Worm (Caenorhabditis elegans) whole organism, L1 larva: Measurements from ENCODE around the gene T10B5.3.

Experiments used
- C04F5.9 ChIP-seq: sonication (generic microtip); optimal IDR thresholded peaks from 2 replicates; lab custom pipeline; 2016; ENCODE audit warnings: missing genetic modification characterization, missing compliant biosample characterization
- C16A3.4 ChIP-seq: fragments of 150-350 bp; optimal IDR thresholded peaks from 2 replicates; lab custom pipeline; 2014; ENCODE audit warnings: missing biosample characterization, missing genetic modification characterization
- F16B12.6 ChIP-seq: fragments of 150-350 bp; optimal IDR thresholded peaks from 2 replicates; lab custom pipeline; 2014; ENCODE audit warnings: missing biosample characterization, missing genetic modification characterization
- alr-1 ChIP-seq: fragments of 200-800 bp; sonication (Bioruptor generic); optimal IDR thresholded peaks from 2 replicates; lab custom pipeline; 2018; ENCODE audit warnings: borderline replicate concordance, mild to moderate bottlenecking, missing genetic modification characterization, missing compliant biosample characterization
- aly-2 ChIP-seq: fragments of 150-350 bp; optimal IDR thresholded peaks from 2 replicates; lab custom pipeline; 2014; ENCODE audit warnings: missing biosample characterization, missing genetic modification characterization
- ceh-63 ChIP-seq: fragments of 200-800 bp; sonication (Bioruptor generic); optimal IDR thresholded peaks from 2 replicates; lab custom pipeline; 2018; ENCODE audit warnings: mild to moderate bottlenecking, missing genetic modification characterization, missing compliant biosample characterization
- ceh-90 ChIP-seq: sonication (generic microtip); optimal IDR thresholded peaks from 2 replicates; lab custom pipeline; 2016; ENCODE audit warnings: missing genetic modification characterization, missing compliant biosample characterization
- dsc-1 ChIP-seq: sonication (generic microtip); optimal IDR thresholded peaks from 2 replicates; lab custom pipeline; 2016; ENCODE audit warnings: mild to moderate bottlenecking, missing genetic modification characterization, missing compliant biosample characterization
- efl-1 ChIP-seq, 4 experiments: fragments of 150-350 bp; optimal IDR thresholded peaks in 3 of 4; peaks in 1 of 4; 1 replicate in 1 of 4; 2 replicates in 3 of 4; lab custom pipeline; 2014; ENCODE audit warnings: missing biosample characterization in 2 of 4, missing genetic modification characterization in 2 of 4, missing genetic modification reagents in 2 of 4
- efl-3 ChIP-seq: fragments of 200-800 bp; sonication (Bioruptor generic); optimal IDR thresholded peaks from 2 replicates; lab custom pipeline; 2018; ENCODE audit warnings: mild to moderate bottlenecking, missing genetic modification characterization, missing compliant biosample characterization
- egl-27 ChIP-seq, 2 experiments: fragments of 150-350 bp in 1 of 2; sonication (generic microtip); optimal IDR thresholded peaks; 3 replicates each; lab custom pipeline; 2017 to 2018; ENCODE audit warnings: missing biosample characterization in 2 of 2, missing genetic modification characterization in 2 of 2, missing genetic modification reagents in 2 of 2
- elt-2 ChIP-seq: sonication (generic microtip); optimal IDR thresholded peaks from 2 replicates; lab custom pipeline; 2016; ENCODE audit warnings: missing genetic modification characterization, mild to moderate bottlenecking, inconsistent platforms, missing compliant biosample characterization, missing genetic modification reagents
- fkh-10 ChIP-seq: sonication (generic microtip); optimal IDR thresholded peaks from 2 replicates; lab custom pipeline; 2017; ENCODE audit warnings: missing biosample characterization, missing genetic modification reagents, missing genetic modification characterization
- fkh-8 ChIP-seq: sonication (generic microtip); optimal IDR thresholded peaks from 2 replicates; lab custom pipeline; 2016; ENCODE audit warnings: mild to moderate bottlenecking, missing genetic modification characterization, missing compliant biosample characterization
- fos-1 ChIP-seq: fragments of 150-350 bp; optimal IDR thresholded peaks from 2 replicates; lab custom pipeline; 2014; ENCODE audit warnings: missing biosample characterization, missing genetic modification characterization
- hlh-17 ChIP-seq: fragments of 200-800 bp; sonication (Bioruptor generic); optimal IDR thresholded peaks from 2 replicates; lab custom pipeline; 2018; ENCODE audit warnings: missing genetic modification characterization, mild to moderate bottlenecking, missing compliant biosample characterization, moderate library complexity, borderline replicate concordance
- hlh-4 ChIP-seq: sonication (generic microtip); optimal IDR thresholded peaks from 2 replicates; lab custom pipeline; 2016; ENCODE audit warnings: mild to moderate bottlenecking, missing genetic modification characterization, missing compliant biosample characterization
- hpl-2 ChIP-seq: fragments of 150-350 bp; optimal IDR thresholded peaks from 2 replicates; lab custom pipeline; 2014; ENCODE audit warnings: missing biosample characterization, missing genetic modification reagents, missing genetic modification characterization
- irx-1 ChIP-seq: sonication (generic microtip); optimal IDR thresholded peaks from 2 replicates; lab custom pipeline; 2016; ENCODE audit warnings: missing genetic modification characterization, missing compliant biosample characterization
- isw-1 ChIP-seq: fragments of 200-800 bp; sonication (Bioruptor generic); IDR thresholded peaks from 2 replicates; pipeline ENCODE4 v1.3.6; 2022; ENCODE audit warnings: missing genetic modification characterization, missing compliant biosample characterization
- jun-1 ChIP-seq: fragments of 150-350 bp; optimal IDR thresholded peaks from 2 replicates; lab custom pipeline; 2014; ENCODE audit warnings: missing biosample characterization, missing genetic modification reagents, missing genetic modification characterization
- lin-13 ChIP-seq: fragments of 150-350 bp; optimal IDR thresholded peaks from 2 replicates; lab custom pipeline; 2014; ENCODE audit warnings: missing biosample characterization, missing genetic modification reagents, missing genetic modification characterization
- lin-15B ChIP-seq: fragments of 150-350 bp; sonication (generic microtip); optimal IDR thresholded peaks from 3 replicates; lab custom pipeline; 2014; ENCODE audit warnings: missing biosample characterization, missing genetic modification characterization
- lin-39 ChIP-seq: fragments of 150-350 bp; optimal IDR thresholded peaks from 2 replicates; lab custom pipeline; 2014; ENCODE audit warnings: missing biosample characterization, missing genetic modification reagents, missing genetic modification characterization
- lir-3 ChIP-seq: sonication (generic microtip); optimal IDR thresholded peaks from 2 replicates; lab custom pipeline; 2016; ENCODE audit warnings: mild to moderate bottlenecking, missing genetic modification characterization, moderate library complexity, missing compliant biosample characterization; ENCODE audit not compliant: poor library complexity
- mab-9 ChIP-seq: fragments of 200-800 bp; sonication (Bioruptor generic); IDR thresholded peaks from 2 replicates; pipeline ENCODE4 v1.3.6; 2022; ENCODE audit warnings: missing genetic modification reagents, missing genetic modification characterization, missing compliant biosample characterization
- mep-1 ChIP-seq: fragments of 150-350 bp; optimal IDR thresholded peaks from 2 replicates; lab custom pipeline; 2014; ENCODE audit warnings: missing biosample characterization, missing genetic modification characterization
- nhr-12 ChIP-seq: sonication (generic microtip); optimal IDR thresholded peaks from 2 replicates; lab custom pipeline; 2017; ENCODE audit warnings: missing biosample characterization, missing genetic modification characterization
- nhr-20 ChIP-seq: sonication (generic microtip); optimal IDR thresholded peaks from 2 replicates; lab custom pipeline; 2016; ENCODE audit warnings: mild to moderate bottlenecking, missing genetic modification characterization, missing compliant biosample characterization
- nhr-237 ChIP-seq: fragments of 150-350 bp; optimal IDR thresholded peaks from 2 replicates; lab custom pipeline; 2014; ENCODE audit warnings: missing biosample characterization, missing genetic modification characterization
- nhr-47 ChIP-seq: sonication (generic microtip); optimal IDR thresholded peaks from 2 replicates; lab custom pipeline; 2016; ENCODE audit warnings: mild to moderate bottlenecking, missing genetic modification characterization, moderate library complexity, missing compliant biosample characterization
- nhr-76 ChIP-seq: sonication (generic microtip); optimal IDR thresholded peaks from 2 replicates; lab custom pipeline; 2017; ENCODE audit warnings: missing biosample characterization, missing genetic modification characterization
- nhr-77 ChIP-seq: fragments of 150-350 bp; optimal IDR thresholded peaks from 2 replicates; lab custom pipeline; 2014; ENCODE audit warnings: missing biosample characterization, missing genetic modification characterization
- nhr-84 ChIP-seq: sonication (generic microtip); optimal IDR thresholded peaks from 2 replicates; lab custom pipeline; 2017; ENCODE audit warnings: missing biosample characterization, missing genetic modification characterization
- nhr-85 ChIP-seq: sonication (generic microtip); peaks from one replicate; lab custom pipeline; 2016; ENCODE audit warnings: missing genetic modification characterization, inconsistent platforms, missing compliant biosample characterization
- pag-3 ChIP-seq: sonication (generic microtip); optimal IDR thresholded peaks from 2 replicates; lab custom pipeline; 2017; ENCODE audit warnings: missing genetic modification characterization, mild to moderate bottlenecking, missing compliant biosample characterization, antibody characterized with exemption, borderline replicate concordance; ENCODE audit not compliant: insufficient read depth
- pax-3 ChIP-seq: fragments of 200-800 bp; sonication (Bioruptor generic); optimal IDR thresholded peaks from 2 replicates; lab custom pipeline; 2018; ENCODE audit warnings: mild to moderate bottlenecking, missing genetic modification characterization, moderate library complexity, missing compliant biosample characterization
- pqm-1 ChIP-seq: sonication (generic microtip); optimal IDR thresholded peaks from 3 replicates; lab custom pipeline; 2017; ENCODE audit warnings: missing biosample characterization, missing genetic modification characterization
- snpc-4 ChIP-seq: fragments of 150-350 bp; optimal IDR thresholded peaks from 2 replicates; lab custom pipeline; 2014; ENCODE audit warnings: missing biosample characterization, missing genetic modification characterization
- snu-23 ChIP-seq: sonication (generic microtip); optimal IDR thresholded peaks from 2 replicates; lab custom pipeline; 2016; ENCODE audit warnings: missing genetic modification characterization, missing compliant biosample characterization
- sox-4 ChIP-seq: sonication (generic microtip); optimal IDR thresholded peaks from 2 replicates; lab custom pipeline; 2016; ENCODE audit warnings: missing genetic modification characterization, missing compliant biosample characterization
- sup-37 ChIP-seq: fragments of 200-800 bp; sonication (Bioruptor generic); optimal IDR thresholded peaks from 2 replicates; lab custom pipeline; 2018; ENCODE audit warnings: mild to moderate bottlenecking, missing genetic modification characterization, missing compliant biosample characterization
- tlp-1 ChIP-seq: fragments of 150-350 bp; optimal IDR thresholded peaks from 2 replicates; lab custom pipeline; 2014; ENCODE audit warnings: missing biosample characterization, missing genetic modification characterization
- unc-130 ChIP-seq: fragments of 150-350 bp; optimal IDR thresholded peaks from 2 replicates; lab custom pipeline; 2017; ENCODE audit warnings: missing biosample characterization, missing genetic modification characterization, inconsistent platforms
- unc-30 ChIP-seq: sonication (generic microtip); optimal IDR thresholded peaks from 2 replicates; lab custom pipeline; 2017; ENCODE audit warnings: missing biosample characterization, missing genetic modification characterization
- unc-62 ChIP-seq: fragments of 150-350 bp; optimal IDR thresholded peaks from 2 replicates; lab custom pipeline; 2014; ENCODE audit warnings: missing biosample characterization, missing genetic modification reagents, missing genetic modification characterization
- unc-86 ChIP-seq: sonication (generic microtip); optimal IDR thresholded peaks from 2 replicates; lab custom pipeline; 2016; ENCODE audit warnings: missing genetic modification characterization, missing compliant biosample characterization
- xbp-1 ChIP-seq: sonication (generic microtip); optimal IDR thresholded peaks from 2 replicates; lab custom pipeline; 2016; ENCODE audit warnings: missing genetic modification characterization, missing compliant biosample characterization
- zip-4 ChIP-seq: fragments of 200-800 bp; sonication (Bioruptor generic); optimal IDR thresholded peaks from 2 replicates; lab custom pipeline; 2018; ENCODE audit warnings: mild to moderate bottlenecking, missing genetic modification characterization, moderate library complexity, missing compliant biosample characterization
- ztf-4 ChIP-seq: fragments of 150-350 bp; optimal IDR thresholded peaks from 2 replicates; lab custom pipeline; 2014; ENCODE audit warnings: missing biosample characterization, missing genetic modification characterization

The T10B5.3 gene

DNA sequence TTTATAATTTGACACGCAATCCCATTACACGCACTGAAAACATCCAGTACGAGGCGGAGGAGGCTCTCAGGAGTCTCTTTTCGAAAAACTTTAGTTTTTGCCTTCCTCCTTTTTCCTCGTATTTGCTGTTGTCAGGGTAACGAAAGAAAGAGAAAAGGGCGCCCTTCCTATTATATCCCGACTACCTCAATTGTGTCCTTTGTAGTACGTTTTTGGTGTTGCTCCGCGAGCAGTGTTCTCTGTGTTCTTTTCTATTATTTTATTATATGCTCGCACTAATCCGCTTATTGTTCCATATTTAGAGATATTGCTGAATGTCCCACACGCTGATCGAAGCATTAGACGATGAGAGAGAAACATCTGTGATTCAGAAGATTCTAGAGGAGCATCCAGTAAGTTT is 25.9 kb upstream of the T10B5.3 start, which contains the start of gene nphp-2:
TSS of gene nphp-2 (plus strand) at position 301 of the 400 bp plus-strand sequence.
- TF ChIP-seq nhr-77, result no peak
- peak; percentile 48 for TF ChIP-seq fkh-8 (tag; lab: Kevin White, UChicago)

DNA sequence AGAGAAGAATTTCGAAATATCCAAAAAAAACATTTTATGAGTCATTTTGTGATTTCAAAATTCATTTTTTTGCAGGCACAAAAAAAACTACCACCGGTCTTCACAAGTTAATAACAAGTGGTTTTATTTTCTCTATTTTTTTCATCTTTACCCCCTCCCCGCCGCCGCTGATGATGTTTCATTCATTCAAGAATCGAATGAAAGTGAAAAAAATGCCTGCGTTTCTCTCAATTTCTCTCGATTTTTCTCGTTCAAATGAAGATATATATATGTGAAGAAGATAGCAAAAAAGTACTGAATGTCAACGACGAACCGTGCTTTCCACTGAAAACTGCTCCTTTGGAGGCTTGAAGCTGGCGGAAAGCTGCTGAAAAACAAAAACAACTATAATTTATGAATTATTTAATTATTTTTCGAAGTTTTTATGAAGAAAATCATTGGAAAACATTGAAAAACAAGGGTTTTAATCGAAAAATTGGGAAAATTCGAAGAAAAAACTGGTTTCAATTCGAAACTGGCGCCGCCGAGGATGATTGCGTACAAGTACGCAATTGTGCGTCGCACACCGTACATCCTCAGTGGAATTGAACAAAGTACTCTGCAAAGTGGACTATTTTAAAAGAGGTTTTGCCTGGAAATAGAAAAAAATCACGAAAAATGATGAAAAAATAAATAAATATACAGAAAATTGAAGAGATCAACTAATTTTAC is 23.1 kb upstream of the T10B5.3 start, which contains the start of gene zig-11:
TSS of gene zig-11 (minus strand) at position 373 of the 711 bp plus-strand sequence.
- TF ChIP-seq aly-2 (tag; lab: Kevin White, UChicago) (no peak), lin-39 (tag; lab: Kevin White, UChicago) (no peak), pag-3 (tag; lab: Kevin White, UChicago) (no peak), ceh-63 (GFP tag; lab: Kevin White, UChicago) (no peak), hlh-4 (tag; lab: Kevin White, UChicago) (no peak), nhr-85 (tag; lab: Kevin White, UChicago) (peak; percentile 76), fos-1 (tag; lab: Kevin White, UChicago) (no peak), unc-86 (tag; lab: Kevin White, UChicago) (no peak), jun-1 (tag; lab: Kevin White, UChicago) (no peak), snu-23 (GFP tag; lab: Kevin White, UChicago) (peak; percentile 14), pax-3 (tag; lab: Kevin White, UChicago) (no peak), xbp-1 (tag; lab: Kevin White, UChicago) (no peak), sup-37 (no peak), irx-1 (no peak), nhr-77 (no peak), pqm-1 (no peak), hpl-2 (GFP tag; lab: Kevin White, UChicago) (no peak), ztf-4 (tag; lab: Kevin White, UChicago) (no peak), efl-3 (GFP tag; lab: Kevin White, UChicago) (no peak), isw-1 (GFP tag; lab: Robert Waterston, UW) (no peak), nhr-20 (tag; lab: Kevin White, UChicago) (no peak), unc-62 (GFP tag; lab: Kevin White, UChicago) (no peak), dsc-1 (tag; lab: Kevin White, UChicago) (no peak), tlp-1 (tag; lab: Kevin White, UChicago) (no peak), C16A3.4 (tag; lab: Kevin White, UChicago) (peak; percentile 18), unc-130 (tag; lab: Kevin White, UChicago) (no peak), zip-4 (GFP tag; lab: Kevin White, UChicago) (no peak), ceh-90 (no peak), lin-15B (tag; lab: Kevin White, UChicago) (no peak), C04F5.9 (no peak), hlh-17 (GFP tag; lab: Kevin White, UChicago) (no peak), unc-30 (tag; lab: Kevin White, UChicago) (no peak), nhr-84 (no peak), nhr-47 (tag; lab: Kevin White, UChicago) (peak; percentile 34), sox-4 (no peak), fkh-8 (tag; lab: Kevin White, UChicago) (no peak), nhr-76 (tag; lab: Kevin White, UChicago) (no peak), nhr-12 (no peak), nhr-237 (no peak), mep-1 (tag; lab: Kevin White, UChicago) (peak; percentile 23), mab-9 (GFP tag; lab: Robert Waterston, UW) (no peak), lir-3 (no peak), snpc-4 (tag; lab: Kevin White, UChicago) (no peak), elt-2 (no peak), fkh-10 (no peak), efl-1 (optimal IDR thresholded peaks at IDR 0.05; lab: Kevin White, UChicago) (peak; percentile 74 to 85), efl-1 (GFP tag; optimal IDR thresholded peaks at IDR 0.05 in 1 of 2; lab: Kevin White, UChicago) (peak; percentile 88 to 98), egl-27 (tag; optimal IDR thresholded peaks at IDR 0.05; lab: Kevin White, UChicago) (no peak), alr-1 (tag; lab: Kevin White, UChicago) (no peak), lin-13 (GFP tag; lab: Kevin White, UChicago) (no peak), F16B12.6 (tag; lab: Kevin White, UChicago) (peak; percentile 81)
